Worm (Caenorhabditis elegans) whole organism, L2 larva: ENCODE results near the gene tbc-13.

Experiments
- R02D3.7 ChIP-seq: fragments of 150-350 bp; optimal IDR thresholded peaks from 2 replicates; lab custom pipeline; 2014; ENCODE audit warnings: missing biosample characterization, missing genetic modification characterization
- Y55F3AM.14 ChIP-seq: fragments of 200-800 bp; sonication (Bioruptor generic); optimal IDR thresholded peaks from 2 replicates; lab custom pipeline; 2018; ENCODE audit warnings: mild to moderate bottlenecking, missing genetic modification characterization, missing compliant biosample characterization
- ZK546.5 ChIP-seq: sonication (generic microtip); optimal IDR thresholded peaks from 2 replicates; lab custom pipeline; 2017; ENCODE audit warnings: missing biosample characterization, missing genetic modification characterization
- alr-1 ChIP-seq: fragments of 150-350 bp; optimal IDR thresholded peaks from 2 replicates; lab custom pipeline; 2014; ENCODE audit warnings: missing biosample characterization, missing genetic modification characterization
- aly-2 ChIP-seq: fragments of 150-350 bp; optimal IDR thresholded peaks from 2 replicates; lab custom pipeline; 2014; ENCODE audit warnings: missing biosample characterization, missing genetic modification characterization
- ama-1 ChIP-seq: fragments of 150-350 bp; optimal IDR thresholded peaks from 2 replicates; lab custom pipeline; 2018; ENCODE audit warnings: inconsistent platforms
- blmp-1 ChIP-seq: sonication (generic microtip); optimal IDR thresholded peaks from 2 replicates; lab custom pipeline; 2017; ENCODE audit warnings: missing genetic modification characterization, mild to moderate bottlenecking, missing compliant biosample characterization, antibody characterized with exemption, moderate library complexity; ENCODE audit not compliant: insufficient read depth
- ceh-16 ChIP-seq: fragments of 150-350 bp; optimal IDR thresholded peaks from 2 replicates; lab custom pipeline; 2014; ENCODE audit warnings: missing biosample characterization, missing genetic modification characterization
- ceh-82 ChIP-seq: fragments of 150-350 bp; optimal IDR thresholded peaks from 2 replicates; lab custom pipeline; 2014; ENCODE audit warnings: missing biosample characterization, missing genetic modification characterization
- crh-2 ChIP-seq: sonication (generic microtip); optimal IDR thresholded peaks from 2 replicates; lab custom pipeline; 2017; ENCODE audit warnings: missing biosample characterization, missing genetic modification characterization
- dmd-4 ChIP-seq: sonication (generic microtip); optimal IDR thresholded peaks from 2 replicates; lab custom pipeline; 2017; ENCODE audit warnings: missing biosample characterization, missing genetic modification characterization
- egl-27 ChIP-seq: sonication (generic microtip); optimal IDR thresholded peaks from 3 replicates; lab custom pipeline; 2017; ENCODE audit warnings: missing biosample characterization, missing genetic modification reagents, missing genetic modification characterization
- elt-1 ChIP-seq: fragments of 150-350 bp; optimal IDR thresholded peaks from 2 replicates; lab custom pipeline; 2014; ENCODE audit warnings: missing biosample characterization, missing genetic modification characterization
- elt-3 ChIP-seq: sonication (generic microtip); optimal IDR thresholded peaks from 2 replicates; lab custom pipeline; 2017; ENCODE audit warnings: missing biosample characterization, missing genetic modification characterization
- fos-1 ChIP-seq: fragments of 150-350 bp; optimal IDR thresholded peaks from 2 replicates; lab custom pipeline; 2014; ENCODE audit warnings: missing biosample characterization, missing genetic modification characterization
- gmeb-1 ChIP-seq: fragments of 150-350 bp; optimal IDR thresholded peaks from 2 replicates; lab custom pipeline; 2014; ENCODE audit warnings: missing biosample characterization, missing genetic modification characterization
- lin-11 ChIP-seq: fragments of 150-350 bp; sonication (generic microtip); optimal IDR thresholded peaks from 2 replicates; lab custom pipeline; 2014; ENCODE audit warnings: missing biosample characterization, missing genetic modification characterization, inconsistent platforms, mixed read lengths
- lin-13 ChIP-seq: fragments of 150-350 bp; optimal IDR thresholded peaks from 2 replicates; lab custom pipeline; 2014; ENCODE audit warnings: missing biosample characterization, missing genetic modification reagents, missing genetic modification characterization
- lin-39 ChIP-seq: fragments of 150-350 bp; optimal IDR thresholded peaks from 2 replicates; lab custom pipeline; 2014; ENCODE audit warnings: missing biosample characterization, missing genetic modification reagents, missing genetic modification characterization
- lsy-2 ChIP-seq, 2 experiments: fragments of 150-350 bp in 1 of 2; sonication (generic microtip) in 1 of 2; optimal IDR thresholded peaks; 2 replicates each; lab custom pipeline; 2014 to 2017; ENCODE audit warnings: missing biosample characterization in 2 of 2, missing genetic modification characterization in 2 of 2
- mab-5 ChIP-seq: fragments of 150-350 bp; optimal IDR thresholded peaks from 2 replicates; lab custom pipeline; 2014; ENCODE audit warnings: missing biosample characterization, missing genetic modification characterization
- mdl-1 ChIP-seq, 2 experiments: fragments of 150-350 bp in 1 of 2; sonication (generic microtip) in 1 of 2; optimal IDR thresholded peaks; 2 replicates each; lab custom pipeline; 2017; ENCODE audit warnings: missing biosample characterization in 2 of 2, missing genetic modification characterization in 2 of 2
- nhr-11 ChIP-seq: fragments of 150-350 bp; optimal IDR thresholded peaks from 2 replicates; lab custom pipeline; 2014; ENCODE audit warnings: missing biosample characterization, missing genetic modification characterization
- nhr-12 ChIP-seq: fragments of 150-350 bp; optimal IDR thresholded peaks from 2 replicates; lab custom pipeline; 2014; ENCODE audit warnings: missing biosample characterization, missing genetic modification characterization
- nhr-129 ChIP-seq: fragments of 150-350 bp; optimal IDR thresholded peaks from 2 replicates; lab custom pipeline; 2014; ENCODE audit warnings: missing biosample characterization, missing genetic modification characterization
- nhr-21 ChIP-seq: fragments of 150-350 bp; optimal IDR thresholded peaks from 2 replicates; lab custom pipeline; 2014; ENCODE audit warnings: missing biosample characterization, missing genetic modification characterization
- nhr-23 ChIP-seq: fragments of 150-350 bp; optimal IDR thresholded peaks from 2 replicates; lab custom pipeline; 2014; ENCODE audit warnings: missing biosample characterization, missing genetic modification reagents, missing genetic modification characterization
- nhr-237 ChIP-seq: fragments of 150-350 bp; optimal IDR thresholded peaks from 2 replicates; lab custom pipeline; 2014; ENCODE audit warnings: missing biosample characterization, missing genetic modification characterization
- nhr-25 ChIP-seq: fragments of 150-350 bp; sonication (generic microtip); optimal IDR thresholded peaks from 3 replicates; lab custom pipeline; 2014; ENCODE audit warnings: missing biosample characterization, missing genetic modification characterization
- nhr-6 ChIP-seq: fragments of 150-350 bp; optimal IDR thresholded peaks from 2 replicates; lab custom pipeline; 2014; ENCODE audit warnings: missing biosample characterization, missing genetic modification characterization
- peb-1 ChIP-seq: fragments of 150-350 bp; optimal IDR thresholded peaks from 2 replicates; lab custom pipeline; 2014; ENCODE audit warnings: missing biosample characterization, missing genetic modification characterization
- sem-4 ChIP-seq: fragments of 150-350 bp; optimal IDR thresholded peaks from 2 replicates; lab custom pipeline; 2014; ENCODE audit warnings: missing biosample characterization, missing genetic modification reagents, missing genetic modification characterization
- skn-1 ChIP-seq: sonication (generic microtip); optimal IDR thresholded peaks from 2 replicates; lab custom pipeline; 2017; ENCODE audit warnings: missing biosample characterization, missing genetic modification characterization
- sma-3 ChIP-seq: sonication (generic microtip); optimal IDR thresholded peaks from 2 replicates; lab custom pipeline; 2016; ENCODE audit warnings: missing genetic modification reagents, missing genetic modification characterization, missing compliant biosample characterization
- sma-9 ChIP-seq, 2 experiments: fragments of 150-350 bp in 1 of 2; sonication (generic microtip) in 1 of 2; optimal IDR thresholded peaks; 2 replicates each; lab custom pipeline; 2014 to 2016; ENCODE audit warnings: missing genetic modification characterization in 2 of 2, mild to moderate bottlenecking in 1 of 2, missing biosample characterization in 1 of 2, missing compliant biosample characterization in 1 of 2, missing genetic modification reagents in 1 of 2, moderate library complexity in 1 of 2
- snpc-4 ChIP-seq: fragments of 150-350 bp; optimal IDR thresholded peaks from 2 replicates; lab custom pipeline; 2014; ENCODE audit warnings: missing biosample characterization, missing genetic modification characterization
- unc-55 ChIP-seq: fragments of 150-350 bp; sonication (generic microtip); optimal IDR thresholded peaks from 3 replicates; lab custom pipeline; 2014; ENCODE audit warnings: missing biosample characterization, missing genetic modification reagents, missing genetic modification characterization
- unc-62 ChIP-seq: fragments of 150-350 bp; optimal IDR thresholded peaks from 2 replicates; lab custom pipeline; 2014; ENCODE audit warnings: missing biosample characterization, missing genetic modification reagents, missing genetic modification characterization
- zag-1 ChIP-seq: fragments of 150-350 bp; optimal IDR thresholded peaks from 2 replicates; lab custom pipeline; 2014; ENCODE audit warnings: missing biosample characterization, missing genetic modification characterization
- ztf-1 ChIP-seq: fragments of 200-800 bp; sonication (Bioruptor generic); conservative IDR thresholded peaks from 2 replicates; pipeline ENCODE4 v1.3.6; 2022; ENCODE audit warnings: missing genetic modification characterization, missing compliant biosample characterization
- ztf-11 ChIP-seq: sonication (generic microtip); optimal IDR thresholded peaks from 2 replicates; lab custom pipeline; 2017; ENCODE audit warnings: missing biosample characterization, missing genetic modification characterization
- ztf-4 ChIP-seq: fragments of 150-350 bp; optimal IDR thresholded peaks from 2 replicates; lab custom pipeline; 2014; ENCODE audit warnings: missing biosample characterization, missing genetic modification characterization

Gene tbc-13

ce11 chrX:12477341-12477740 is 7.5 kb upstream of the tbc-13 start, which contains the start of gene F45E6.1:
TSS of gene F45E6.1 (minus strand) at chrX:12477441.
- no peak for TF ChIP-seq nhr-12
- TF ChIP-seq ZK546.5 (tag; lab: Kevin White, UChicago), result no peak
- TF ChIP-seq mab-5 (tag; lab: Kevin White, UChicago), result no peak
- no peak for TF ChIP-seq skn-1 (tag; lab: Kevin White, UChicago)
- no peak for TF ChIP-seq alr-1
- no peak for TF ChIP-seq ztf-11 (tag; lab: Kevin White, UChicago)
- TF ChIP-seq ceh-82 (tag; lab: Kevin White, UChicago), result no peak
- no peak for TF ChIP-seq nhr-6 (tag; lab: Kevin White, UChicago)
- no peak for TF ChIP-seq sem-4 (tag; lab: Kevin White, UChicago)
- no peak for TF ChIP-seq lsy-2 (tag; optimal IDR thresholded peaks at IDR 0.05; lab: Kevin White, UChicago)
- TF ChIP-seq elt-3 (tag; lab: Kevin White, UChicago), result no peak
- TF ChIP-seq nhr-237 (tag; lab: Kevin White, UChicago), result no peak
- TF ChIP-seq ama-1 (lab: Kevin White, UChicago), result no peak
- TF ChIP-seq sma-3 (GFP tag; lab: Kevin White, UChicago), result no peak
- no peak for TF ChIP-seq elt-1 (tag; lab: Kevin White, UChicago)
- no peak for TF ChIP-seq snpc-4 (tag; lab: Kevin White, UChicago)
- TF ChIP-seq, all 48 proteins: peak for 0

- TF ChIP-seq dmd-4, result no peak
- TF ChIP-seq nhr-6 (tag; lab: Kevin White, UChicago), result no peak
- no peak for TF ChIP-seq elt-3 (tag; lab: Kevin White, UChicago)
- TF ChIP-seq gmeb-1 (tag; lab: Kevin White, UChicago), result no peak
- no peak for TF ChIP-seq blmp-1 (tag; lab: Kevin White, UChicago)
- no peak for TF ChIP-seq lin-39 (tag; lab: Kevin White, UChicago)
- TF ChIP-seq alr-1, result no peak
- TF ChIP-seq sma-3 (GFP tag; lab: Kevin White, UChicago), result no peak
Measured at ce11 chrX:12478465-12478864, 6.4 kb upstream of the tbc-13 start.

- TF ChIP-seq unc-62 (GFP tag; lab: Kevin White, UChicago), result no peak
- TF ChIP-seq ztf-1 (GFP tag; lab: Robert Waterston, UW), result no peak
- TF ChIP-seq egl-27 (tag; lab: Kevin White, UChicago), result no peak
- no peak for TF ChIP-seq nhr-23
- no peak for TF ChIP-seq ama-1 (lab: Kevin White, UChicago)
- TF ChIP-seq lin-11 (tag; lab: Kevin White, UChicago), result no peak
- no peak for TF ChIP-seq lin-39 (tag; lab: Kevin White, UChicago)
- no peak for TF ChIP-seq elt-3 (tag; lab: Kevin White, UChicago)
- no peak for TF ChIP-seq R02D3.7 (tag; lab: Kevin White, UChicago)
- no peak for TF ChIP-seq ztf-4 (tag; lab: Kevin White, UChicago)
- no peak for TF ChIP-seq skn-1 (tag; lab: Kevin White, UChicago)
Measured at ce11 chrX:12479027-12479426, 5.8 kb upstream of the tbc-13 start.

ce11 chrX:12480447-12480998 is 4.3 kb upstream of the tbc-13 start, which contains the start of gene atf-6:
TSS of gene atf-6 (plus strand) at chrX:12480948.
- TF ChIP-seq lin-39 (tag; lab: Kevin White, UChicago) (no peak), lin-11 (tag; lab: Kevin White, UChicago) (peak; percentile 61), ceh-82 (tag; lab: Kevin White, UChicago) (peak; percentile 52), egl-27 (tag; lab: Kevin White, UChicago) (peak; percentile 40), Y55F3AM.14 (GFP tag; lab: Kevin White, UChicago) (peak; percentile 64), ztf-4 (tag; lab: Kevin White, UChicago) (peak; percentile 52), sma-3 (GFP tag; lab: Kevin White, UChicago) (peak; percentile 93), gmeb-1 (tag; lab: Kevin White, UChicago) (peak; percentile 71), peb-1 (tag; lab: Kevin White, UChicago) (peak; percentile 67), crh-2 (tag; lab: Kevin White, UChicago) (peak; percentile 84), sma-9 (GFP tag; optimal IDR thresholded peaks at IDR 0.05; lab: Kevin White, UChicago) (peak; percentile 85), sma-9 (tag; optimal IDR thresholded peaks at IDR 0.05; lab: Kevin White, UChicago) (no peak), ztf-1 (GFP tag; lab: Robert Waterston, UW) (no peak), lin-13 (peak; percentile 85), unc-55 (GFP tag; lab: Kevin White, UChicago) (peak; percentile 76), unc-62 (GFP tag; lab: Kevin White, UChicago) (no peak), nhr-25 (tag; lab: Kevin White, UChicago) (no peak), nhr-237 (tag; lab: Kevin White, UChicago) (no peak), aly-2 (no peak), ceh-16 (tag; lab: Kevin White, UChicago) (peak; percentile 76), nhr-12 (no peak), nhr-21 (tag; lab: Kevin White, UChicago) (peak; percentile 73), mab-5 (tag; lab: Kevin White, UChicago) (peak; percentile 85), lsy-2 (tag; optimal IDR thresholded peaks at IDR 0.05; lab: Kevin White, UChicago) (peak in 1 of 2 experiments; percentile 77), zag-1 (tag; lab: Kevin White, UChicago) (peak; percentile 90), dmd-4 (no peak), elt-1 (tag; lab: Kevin White, UChicago) (no peak), R02D3.7 (tag; lab: Kevin White, UChicago) (no peak), nhr-129 (tag; lab: Kevin White, UChicago) (peak; percentile 86), fos-1 (tag; lab: Kevin White, UChicago) (peak; percentile 72), nhr-6 (tag; lab: Kevin White, UChicago) (peak; percentile 31), nhr-11 (tag; lab: Kevin White, UChicago) (no peak), ztf-11 (tag; lab: Kevin White, UChicago) (no peak), skn-1 (tag; lab: Kevin White, UChicago) (no peak), sem-4 (tag; lab: Kevin White, UChicago) (peak; percentile 77), alr-1 (no peak), mdl-1 (tag; optimal IDR thresholded peaks at IDR 0.05; lab: Kevin White, UChicago) (peak; percentile 29 to 79)
